Worm (Caenorhabditis elegans) whole organism, midembryonic: ENCODE results near the gene sand-1.

Experiments
- T22C8.4 ChIP-seq: fragments of 200-800 bp; sonication (Bioruptor generic); IDR thresholded peaks from 2 replicates; pipeline ENCODE4 v1.3.6; 2022; ENCODE audit warnings: missing genetic modification characterization, missing compliant biosample characterization
- cog-1 ChIP-seq: sonication (generic microtip); optimal IDR thresholded peaks from 2 replicates; lab custom pipeline; 2016; ENCODE audit warnings: missing genetic modification characterization, missing compliant biosample characterization
- flt-1 ChIP-seq: fragments of 200-800 bp; sonication (Bioruptor generic); IDR thresholded peaks from 2 replicates; pipeline ENCODE4 v1.3.6; 2022; ENCODE audit warnings: missing genetic modification characterization, missing compliant biosample characterization
- klf-2 ChIP-seq: fragments of 200-800 bp; sonication (Bioruptor generic); conservative IDR thresholded peaks from 2 replicates; pipeline ENCODE4 v1.3.6; 2022; ENCODE audit warnings: missing genetic modification reagents, missing genetic modification characterization, missing compliant biosample characterization
- med-1 ChIP-seq: sonication (generic microtip); optimal IDR thresholded peaks from 2 replicates; lab custom pipeline; 2017; ENCODE audit warnings: missing genetic modification characterization, mild to moderate bottlenecking, missing compliant biosample characterization, antibody characterized with exemption, missing genetic modification reagents; ENCODE audit not compliant: insufficient read depth
- ref-1 ChIP-seq: fragments of 200-800 bp; sonication (Bioruptor generic); conservative IDR thresholded peaks from 2 replicates; pipeline ENCODE4 v1.3.6; 2022; ENCODE audit warnings: missing genetic modification reagents, missing genetic modification characterization, missing compliant biosample characterization
- tab-1 ChIP-seq: fragments of 200-800 bp; sonication (Bioruptor generic); IDR thresholded peaks from 2 replicates; pipeline ENCODE4 v1.3.6; 2022; ENCODE audit warnings: missing genetic modification characterization, missing compliant biosample characterization
- ztf-23 ChIP-seq: fragments of 200-800 bp; sonication (Bioruptor generic); IDR thresholded peaks from 2 replicates; pipeline ENCODE4 v1.3.6; 2022; ENCODE audit warnings: missing genetic modification reagents, missing genetic modification characterization, missing compliant biosample characterization
- ztf-29 ChIP-seq: fragments of 200-800 bp; sonication (Bioruptor generic); IDR thresholded peaks from 2 replicates; pipeline ENCODE4 v1.3.6; 2022; ENCODE audit warnings: missing genetic modification reagents, missing genetic modification characterization, missing compliant biosample characterization

DNA sequence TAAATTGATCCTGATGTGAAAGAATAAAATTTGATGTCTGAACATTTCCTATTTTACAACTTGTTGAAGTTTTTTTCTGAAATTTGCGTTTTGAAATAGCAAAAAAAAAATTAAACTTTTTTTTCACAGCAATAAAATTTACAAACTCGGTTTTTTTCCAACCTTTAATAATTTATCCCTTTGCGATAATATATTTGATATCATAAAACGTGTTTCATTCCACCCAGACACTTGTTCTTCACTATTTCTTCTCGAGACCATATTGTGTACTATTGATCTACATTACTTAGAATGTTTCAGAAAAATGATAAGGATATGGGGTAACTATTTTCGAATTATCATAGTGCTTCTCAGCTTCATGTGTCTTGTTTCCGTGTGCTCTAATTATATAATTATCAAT is 40.5 kb upstream of the sand-1 start, which contains the start of gene Y4C6B.4:
- TF ChIP-seq ref-1 (GFP tag; lab: Robert Waterston, UW) (no peak), flt-1 (GFP tag; lab: Robert Waterston, UW) (no peak), cog-1 (tag; lab: Kevin White, UChicago) (no peak), ztf-23 (GFP tag; lab: Robert Waterston, UW) (no peak), med-1 (GFP tag; lab: Kevin White, UChicago) (no peak), T22C8.4 (GFP tag; lab: Robert Waterston, UW) (no peak), ztf-29 (GFP tag; lab: Robert Waterston, UW) (no peak), klf-2 (no peak), tab-1 (GFP tag; lab: Robert Waterston, UW) (no peak)
